Worm (Caenorhabditis elegans) whole organism, young adult: ENCODE measurements around the gene srlf-16.

Source experiments
- F49E8.2 ChIP-seq: sonication (generic microtip); optimal IDR thresholded peaks from 3 replicates; lab custom pipeline; 2017; ENCODE audit warnings: missing genetic modification characterization, mild to moderate bottlenecking, missing compliant biosample characterization, antibody characterized with exemption, moderate library complexity; ENCODE audit not compliant: insufficient read depth
- Y95B8A.8 ChIP-seq: fragments of 200-800 bp; sonication (Bioruptor generic); IDR thresholded peaks from 2 replicates; pipeline ENCODE4 v1.3.6; 2022; ENCODE audit warnings: missing genetic modification reagents, missing genetic modification characterization, missing compliant biosample characterization
- aptf-3 ChIP-seq: fragments of 200-800 bp; sonication (Bioruptor generic); IDR thresholded peaks from 2 replicates; pipeline ENCODE4 v1.3.6; 2022; ENCODE audit warnings: missing genetic modification characterization, missing compliant biosample characterization
- ets-4 ChIP-seq: fragments of 200-800 bp; sonication (Bioruptor generic); optimal IDR thresholded peaks from 2 replicates; lab custom pipeline; 2018; ENCODE audit warnings: mild to moderate bottlenecking, missing genetic modification characterization, missing compliant biosample characterization
- lin-54 ChIP-seq: fragments of 200-800 bp; sonication (Bioruptor generic); optimal IDR thresholded peaks from 2 replicates; lab custom pipeline; 2018; ENCODE audit warnings: mild to moderate bottlenecking, missing genetic modification characterization, missing compliant biosample characterization
- lsy-27 ChIP-seq: sonication (generic microtip); optimal IDR thresholded peaks from 2 replicates; lab custom pipeline; 2017; ENCODE audit warnings: missing genetic modification characterization, mild to moderate bottlenecking, missing compliant biosample characterization, antibody characterized with exemption, missing genotype, borderline replicate concordance; ENCODE audit not compliant: insufficient read depth
- nhr-120 ChIP-seq: fragments of 200-800 bp; sonication (Bioruptor generic); IDR thresholded peaks from 2 replicates; pipeline ENCODE4 v1.3.6; 2022; ENCODE audit warnings: missing genetic modification characterization, missing compliant biosample characterization
- rpc-1 ChIP-seq, 2 experiments: fragments of 150-350 bp in 1 of 2; sonication (generic microtip) in 1 of 2; optimal IDR thresholded peaks; 2 replicates each; lab custom pipeline; 2014 to 2018; ENCODE audit warnings: missing biosample characterization in 1 of 2, missing genetic modification characterization in 1 of 2, missing genetic modification reagents in 1 of 2, missing genotype in 1 of 2
- tbp1 ChIP-seq: fragments of 200-800 bp; sonication (Bioruptor generic); optimal IDR thresholded peaks from 2 replicates; lab custom pipeline; 2018; ENCODE audit warnings: mild to moderate bottlenecking, missing genetic modification characterization, missing compliant biosample characterization
- unc-130 ChIP-seq: sonication (generic microtip); optimal IDR thresholded peaks from 2 replicates; lab custom pipeline; 2016; ENCODE audit warnings: missing genetic modification reagents, missing genetic modification characterization, missing compliant biosample characterization
- ztf-28 ChIP-seq: fragments of 200-800 bp; sonication (Bioruptor generic); IDR thresholded peaks from 2 replicates; pipeline ENCODE4 v1.3.6; 2022; ENCODE audit warnings: missing genetic modification reagents, missing genetic modification characterization, missing compliant biosample characterization

ce11 chrV:8073162-8073561 lies 31.4 kb upstream of the srlf-16 start:
- TF ChIP-seq lin-54 (GFP tag; lab: Kevin White, UChicago) (no peak), rpc-1 (optimal IDR thresholded peaks at IDR 0.05; lab: Kevin White, UChicago) (no peak), rpc-1 (tag; optimal IDR thresholded peaks at IDR 0.05; lab: Kevin White, UChicago) (no peak), ets-4 (GFP tag; lab: Kevin White, UChicago) (no peak), unc-130 (GFP tag; lab: Kevin White, UChicago) (no peak), tbp1 (no peak), ztf-28 (GFP tag; lab: Robert Waterston, UW) (no peak), nhr-120 (GFP tag; lab: Robert Waterston, UW) (no peak), lsy-27 (tag; lab: Kevin White, UChicago) (no peak), Y95B8A.8 (GFP tag; lab: Robert Waterston, UW) (no peak), aptf-3 (GFP tag; lab: Robert Waterston, UW) (no peak), F49E8.2 (no peak)
